Worm (Caenorhabditis elegans) whole organism, L2 larva: ENCODE measurements around the gene cyp-33C5.

Experiments
- C34F6.9 ChIP-seq: fragments of 150-350 bp; optimal IDR thresholded peaks from 2 replicates; lab custom pipeline; 2014; ENCODE audit warnings: missing biosample characterization, missing genetic modification characterization
- F13H6.1 ChIP-seq: sonication (generic microtip); optimal IDR thresholded peaks from 2 replicates; lab custom pipeline; 2016; ENCODE audit warnings: missing genetic modification characterization, missing compliant biosample characterization
- Y55F3AM.14 ChIP-seq: fragments of 200-800 bp; sonication (Bioruptor generic); optimal IDR thresholded peaks from 2 replicates; lab custom pipeline; 2018; ENCODE audit warnings: mild to moderate bottlenecking, missing genetic modification characterization, missing compliant biosample characterization
- ZK546.5 ChIP-seq: sonication (generic microtip); optimal IDR thresholded peaks from 2 replicates; lab custom pipeline; 2017; ENCODE audit warnings: missing biosample characterization, missing genetic modification characterization
- alr-1 ChIP-seq: fragments of 150-350 bp; optimal IDR thresholded peaks from 2 replicates; lab custom pipeline; 2014; ENCODE audit warnings: missing biosample characterization, missing genetic modification characterization
- aly-2 ChIP-seq: fragments of 150-350 bp; optimal IDR thresholded peaks from 2 replicates; lab custom pipeline; 2014; ENCODE audit warnings: missing biosample characterization, missing genetic modification characterization
- ama-1 ChIP-seq: fragments of 150-350 bp; optimal IDR thresholded peaks from 2 replicates; lab custom pipeline; 2018; ENCODE audit warnings: inconsistent platforms
- ceh-16 ChIP-seq: fragments of 150-350 bp; optimal IDR thresholded peaks from 2 replicates; lab custom pipeline; 2014; ENCODE audit warnings: missing biosample characterization, missing genetic modification characterization
- ceh-82 ChIP-seq: fragments of 150-350 bp; optimal IDR thresholded peaks from 2 replicates; lab custom pipeline; 2014; ENCODE audit warnings: missing biosample characterization, missing genetic modification characterization
- crh-2 ChIP-seq: sonication (generic microtip); optimal IDR thresholded peaks from 2 replicates; lab custom pipeline; 2017; ENCODE audit warnings: missing biosample characterization, missing genetic modification characterization
- dmd-4 ChIP-seq: sonication (generic microtip); optimal IDR thresholded peaks from 2 replicates; lab custom pipeline; 2017; ENCODE audit warnings: missing biosample characterization, missing genetic modification characterization
- egl-27 ChIP-seq: sonication (generic microtip); optimal IDR thresholded peaks from 3 replicates; lab custom pipeline; 2017; ENCODE audit warnings: missing biosample characterization, missing genetic modification reagents, missing genetic modification characterization
- elt-1 ChIP-seq: fragments of 150-350 bp; optimal IDR thresholded peaks from 2 replicates; lab custom pipeline; 2014; ENCODE audit warnings: missing biosample characterization, missing genetic modification characterization
- elt-3 ChIP-seq: sonication (generic microtip); optimal IDR thresholded peaks from 2 replicates; lab custom pipeline; 2017; ENCODE audit warnings: missing biosample characterization, missing genetic modification characterization
- fos-1 ChIP-seq: fragments of 150-350 bp; optimal IDR thresholded peaks from 2 replicates; lab custom pipeline; 2014; ENCODE audit warnings: missing biosample characterization, missing genetic modification characterization
- gmeb-1 ChIP-seq: fragments of 150-350 bp; optimal IDR thresholded peaks from 2 replicates; lab custom pipeline; 2014; ENCODE audit warnings: missing biosample characterization, missing genetic modification characterization
- lin-11 ChIP-seq: fragments of 150-350 bp; sonication (generic microtip); optimal IDR thresholded peaks from 2 replicates; lab custom pipeline; 2014; ENCODE audit warnings: missing biosample characterization, missing genetic modification characterization, inconsistent platforms, mixed read lengths
- lin-13 ChIP-seq: fragments of 150-350 bp; optimal IDR thresholded peaks from 2 replicates; lab custom pipeline; 2014; ENCODE audit warnings: missing biosample characterization, missing genetic modification reagents, missing genetic modification characterization
- lin-39 ChIP-seq: fragments of 150-350 bp; optimal IDR thresholded peaks from 2 replicates; lab custom pipeline; 2014; ENCODE audit warnings: missing biosample characterization, missing genetic modification reagents, missing genetic modification characterization
- lsy-2 ChIP-seq, 2 experiments: fragments of 150-350 bp in 1 of 2; sonication (generic microtip) in 1 of 2; optimal IDR thresholded peaks; 2 replicates each; lab custom pipeline; 2014 to 2017; ENCODE audit warnings: missing biosample characterization in 2 of 2, missing genetic modification characterization in 2 of 2
- mab-5 ChIP-seq: fragments of 150-350 bp; optimal IDR thresholded peaks from 2 replicates; lab custom pipeline; 2014; ENCODE audit warnings: missing biosample characterization, missing genetic modification characterization
- mbf-1 ChIP-seq: sonication (generic microtip); optimal IDR thresholded peaks from 2 replicates; lab custom pipeline; 2017; ENCODE audit warnings: missing biosample characterization, missing genetic modification characterization
- mdl-1 ChIP-seq, 2 experiments: fragments of 150-350 bp in 1 of 2; sonication (generic microtip) in 1 of 2; optimal IDR thresholded peaks; 2 replicates each; lab custom pipeline; 2017; ENCODE audit warnings: missing biosample characterization in 2 of 2, missing genetic modification characterization in 2 of 2
- nhr-10 ChIP-seq: sonication (generic microtip); optimal IDR thresholded peaks from 2 replicates; lab custom pipeline; 2017; ENCODE audit warnings: missing biosample characterization, missing genetic modification characterization
- nhr-11 ChIP-seq: fragments of 150-350 bp; optimal IDR thresholded peaks from 2 replicates; lab custom pipeline; 2014; ENCODE audit warnings: missing biosample characterization, missing genetic modification characterization
- nhr-12 ChIP-seq: fragments of 150-350 bp; optimal IDR thresholded peaks from 2 replicates; lab custom pipeline; 2014; ENCODE audit warnings: missing biosample characterization, missing genetic modification characterization
- nhr-129 ChIP-seq: fragments of 150-350 bp; optimal IDR thresholded peaks from 2 replicates; lab custom pipeline; 2014; ENCODE audit warnings: missing biosample characterization, missing genetic modification characterization
- nhr-21 ChIP-seq: fragments of 150-350 bp; optimal IDR thresholded peaks from 2 replicates; lab custom pipeline; 2014; ENCODE audit warnings: missing biosample characterization, missing genetic modification characterization
- nhr-23 ChIP-seq: fragments of 150-350 bp; optimal IDR thresholded peaks from 2 replicates; lab custom pipeline; 2014; ENCODE audit warnings: missing biosample characterization, missing genetic modification reagents, missing genetic modification characterization
- nhr-237 ChIP-seq: fragments of 150-350 bp; optimal IDR thresholded peaks from 2 replicates; lab custom pipeline; 2014; ENCODE audit warnings: missing biosample characterization, missing genetic modification characterization
- nhr-25 ChIP-seq: fragments of 150-350 bp; sonication (generic microtip); optimal IDR thresholded peaks from 3 replicates; lab custom pipeline; 2014; ENCODE audit warnings: missing biosample characterization, missing genetic modification characterization
- nhr-6 ChIP-seq: fragments of 150-350 bp; optimal IDR thresholded peaks from 2 replicates; lab custom pipeline; 2014; ENCODE audit warnings: missing biosample characterization, missing genetic modification characterization
- peb-1 ChIP-seq: fragments of 150-350 bp; optimal IDR thresholded peaks from 2 replicates; lab custom pipeline; 2014; ENCODE audit warnings: missing biosample characterization, missing genetic modification characterization
- sem-4 ChIP-seq: fragments of 150-350 bp; optimal IDR thresholded peaks from 2 replicates; lab custom pipeline; 2014; ENCODE audit warnings: missing biosample characterization, missing genetic modification reagents, missing genetic modification characterization
- skn-1 ChIP-seq: sonication (generic microtip); optimal IDR thresholded peaks from 2 replicates; lab custom pipeline; 2017; ENCODE audit warnings: missing biosample characterization, missing genetic modification characterization
- sma-3 ChIP-seq: sonication (generic microtip); optimal IDR thresholded peaks from 2 replicates; lab custom pipeline; 2016; ENCODE audit warnings: missing genetic modification reagents, missing genetic modification characterization, missing compliant biosample characterization
- sma-9 ChIP-seq, 2 experiments: fragments of 150-350 bp in 1 of 2; sonication (generic microtip) in 1 of 2; optimal IDR thresholded peaks; 2 replicates each; lab custom pipeline; 2014 to 2016; ENCODE audit warnings: missing genetic modification characterization in 2 of 2, mild to moderate bottlenecking in 1 of 2, missing biosample characterization in 1 of 2, missing compliant biosample characterization in 1 of 2, missing genetic modification reagents in 1 of 2, moderate library complexity in 1 of 2
- snpc-4 ChIP-seq: fragments of 150-350 bp; optimal IDR thresholded peaks from 2 replicates; lab custom pipeline; 2014; ENCODE audit warnings: missing biosample characterization, missing genetic modification characterization
- unc-39 ChIP-seq: fragments of 150-350 bp; optimal IDR thresholded peaks from 2 replicates; lab custom pipeline; 2014; ENCODE audit warnings: missing biosample characterization, missing genetic modification characterization
- unc-55 ChIP-seq: fragments of 150-350 bp; sonication (generic microtip); optimal IDR thresholded peaks from 3 replicates; lab custom pipeline; 2014; ENCODE audit warnings: missing biosample characterization, missing genetic modification reagents, missing genetic modification characterization
- unc-62 ChIP-seq: fragments of 150-350 bp; optimal IDR thresholded peaks from 2 replicates; lab custom pipeline; 2014; ENCODE audit warnings: missing biosample characterization, missing genetic modification reagents, missing genetic modification characterization
- zag-1 ChIP-seq: fragments of 150-350 bp; optimal IDR thresholded peaks from 2 replicates; lab custom pipeline; 2014; ENCODE audit warnings: missing biosample characterization, missing genetic modification characterization
- ztf-1 ChIP-seq: fragments of 200-800 bp; sonication (Bioruptor generic); conservative IDR thresholded peaks from 2 replicates; pipeline ENCODE4 v1.3.6; 2022; ENCODE audit warnings: missing genetic modification characterization, missing compliant biosample characterization
- ztf-11 ChIP-seq: sonication (generic microtip); optimal IDR thresholded peaks from 2 replicates; lab custom pipeline; 2017; ENCODE audit warnings: missing biosample characterization, missing genetic modification characterization
- ztf-4 ChIP-seq: fragments of 150-350 bp; optimal IDR thresholded peaks from 2 replicates; lab custom pipeline; 2014; ENCODE audit warnings: missing biosample characterization, missing genetic modification characterization

Gene cyp-33C5

DNA sequence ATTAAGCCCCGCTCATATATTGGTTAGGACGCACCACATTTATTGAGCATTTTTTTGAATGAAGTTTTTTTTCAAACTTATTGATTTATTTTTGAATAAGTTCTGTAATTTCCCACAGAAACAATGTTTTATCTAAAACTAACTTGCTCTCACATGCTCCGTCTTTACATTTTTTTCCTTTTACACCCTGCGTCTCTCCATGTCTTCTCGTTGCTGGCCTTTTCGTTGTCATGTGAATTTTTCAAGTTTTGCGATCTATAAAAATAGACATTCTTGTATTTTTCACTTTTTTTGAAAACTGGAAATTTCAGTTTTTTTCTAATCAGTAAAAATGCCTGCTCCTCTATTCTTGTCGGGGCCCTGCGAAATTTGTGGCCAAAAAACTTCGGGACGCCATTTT lies 13.9 kb upstream of the cyp-33C5 start, which contains the start of gene nhr-134:
Gene nhr-134 (plus strand): TSS at position 312 of the 400 bp plus-strand sequence.
- TF ChIP-seq peb-1 (tag; lab: Kevin White, UChicago) = no peak
- TF ChIP-seq fos-1 (tag; lab: Kevin White, UChicago) = peak; percentile 4
- TF ChIP-seq crh-2 (tag; lab: Kevin White, UChicago) = peak; percentile 38
- TF ChIP-seq C34F6.9 (tag; lab: Kevin White, UChicago) = peak; percentile 34
- TF ChIP-seq sma-9 (GFP tag; optimal IDR thresholded peaks at IDR 0.05; lab: Kevin White, UChicago) = no peak
- TF ChIP-seq sma-9 (tag; optimal IDR thresholded peaks at IDR 0.05; lab: Kevin White, UChicago) = no peak
- TF ChIP-seq nhr-21 (tag; lab: Kevin White, UChicago) = no peak
- TF ChIP-seq ztf-1 (GFP tag; lab: Robert Waterston, UW) = no peak

DNA sequence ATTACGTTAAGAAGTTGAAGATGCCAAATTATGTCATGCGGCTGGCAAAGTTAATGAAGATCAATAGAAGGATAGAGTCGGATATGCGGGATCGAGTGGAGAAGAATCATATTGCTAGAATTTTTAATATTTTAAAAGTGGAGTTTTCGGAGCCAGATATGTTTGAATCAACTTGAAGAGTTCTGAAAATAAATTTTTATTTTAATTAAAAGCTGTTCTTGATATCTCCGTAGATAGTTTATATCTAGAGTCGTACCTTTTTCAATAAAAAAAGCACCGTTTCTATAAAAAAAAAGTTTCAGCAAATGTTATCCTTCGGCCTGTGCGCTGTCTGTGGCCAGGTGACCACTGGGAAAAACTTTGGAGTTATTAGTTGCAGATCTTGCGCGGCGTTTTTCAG lies 11.6 kb upstream of the cyp-33C5 start, which contains the start of gene nhr-96:
Gene nhr-96 (plus strand): TSS at position 301 of the 400 bp plus-strand sequence.
- TF ChIP-seq lin-13 (GFP tag; lab: Kevin White, UChicago) (no peak), ceh-82 (tag; lab: Kevin White, UChicago) (no peak), C34F6.9 (tag; lab: Kevin White, UChicago) (no peak), nhr-11 (tag; lab: Kevin White, UChicago) (no peak), nhr-25 (tag; lab: Kevin White, UChicago) (no peak), skn-1 (tag; lab: Kevin White, UChicago) (no peak), ztf-1 (GFP tag; lab: Robert Waterston, UW) (no peak), mbf-1 (no peak), lsy-2 (tag; optimal IDR thresholded peaks at IDR 0.05; lab: Kevin White, UChicago) (no peak), sma-3 (GFP tag; lab: Kevin White, UChicago) (no peak), nhr-10 (tag; lab: Kevin White, UChicago) (no peak), peb-1 (tag; lab: Kevin White, UChicago) (no peak), snpc-4 (tag; lab: Kevin White, UChicago) (no peak), ZK546.5 (no peak), nhr-21 (tag; lab: Kevin White, UChicago) (no peak), zag-1 (tag; lab: Kevin White, UChicago) (no peak), alr-1 (tag; lab: Kevin White, UChicago) (no peak)

DNA sequence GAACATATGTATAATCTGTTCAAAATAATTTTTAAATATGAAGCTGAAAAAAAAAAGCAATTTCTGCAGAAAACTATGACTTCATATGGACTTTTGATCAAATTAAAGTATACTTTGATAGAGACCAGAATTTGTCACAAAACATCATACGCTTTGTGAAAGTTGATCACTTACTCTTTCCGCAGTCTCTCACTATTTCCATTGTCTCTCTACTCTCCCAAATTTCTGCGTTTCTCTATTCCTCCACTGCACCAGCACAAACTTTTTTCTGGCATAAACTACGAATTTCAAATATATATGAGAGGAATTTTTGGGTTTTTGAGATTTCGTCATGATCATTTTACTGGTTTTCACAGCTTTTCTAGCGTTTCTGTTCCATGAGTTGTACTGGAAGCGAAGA lies 9.0 kb upstream of the cyp-33C5 start, which contains the start of gene cyp-33C4:
Gene cyp-33C4 (plus strand): TSS at position 293 of the 400 bp plus-strand sequence.
- TF ChIP-seq dmd-4 (no peak), ZK546.5 (no peak), ztf-4 (tag; lab: Kevin White, UChicago) (no peak), nhr-129 (tag; lab: Kevin White, UChicago) (peak; percentile 7), nhr-25 (tag; lab: Kevin White, UChicago) (no peak), lin-39 (tag; lab: Kevin White, UChicago) (no peak), ztf-11 (tag; lab: Kevin White, UChicago) (no peak), unc-62 (GFP tag; lab: Kevin White, UChicago) (no peak), nhr-11 (tag; lab: Kevin White, UChicago) (no peak), ceh-82 (tag; lab: Kevin White, UChicago) (no peak), ztf-1 (GFP tag; lab: Robert Waterston, UW) (no peak), elt-1 (tag; lab: Kevin White, UChicago) (no peak), egl-27 (tag; lab: Kevin White, UChicago) (no peak), peb-1 (tag; lab: Kevin White, UChicago) (no peak), zag-1 (tag; lab: Kevin White, UChicago) (no peak), nhr-12 (tag; lab: Kevin White, UChicago) (no peak), ama-1 (lab: Kevin White, UChicago) (no peak), lin-11 (tag; lab: Kevin White, UChicago) (no peak), unc-39 (tag; lab: Kevin White, UChicago) (no peak), sma-9 (GFP tag; optimal IDR thresholded peaks at IDR 0.05; lab: Kevin White, UChicago) (peak; percentile 32), sma-9 (tag; optimal IDR thresholded peaks at IDR 0.05; lab: Kevin White, UChicago) (no peak), unc-55 (GFP tag; lab: Kevin White, UChicago) (peak; percentile 34), nhr-10 (tag; lab: Kevin White, UChicago) (no peak), nhr-23 (tag; lab: Kevin White, UChicago) (no peak), gmeb-1 (tag; lab: Kevin White, UChicago) (peak; percentile 3), ceh-16 (tag; lab: Kevin White, UChicago) (no peak), nhr-21 (tag; lab: Kevin White, UChicago) (no peak), lin-13 (GFP tag; lab: Kevin White, UChicago) (no peak), fos-1 (tag; lab: Kevin White, UChicago) (peak; percentile 31), lsy-2 (tag; optimal IDR thresholded peaks at IDR 0.05; lab: Kevin White, UChicago) (no peak), alr-1 (tag; lab: Kevin White, UChicago) (no peak), elt-3 (tag; lab: Kevin White, UChicago) (no peak), C34F6.9 (tag; lab: Kevin White, UChicago) (peak; percentile 28), mab-5 (tag; lab: Kevin White, UChicago) (no peak), nhr-237 (tag; lab: Kevin White, UChicago) (no peak), sem-4 (tag; lab: Kevin White, UChicago) (no peak), nhr-6 (tag; lab: Kevin White, UChicago) (no peak), F13H6.1 (no peak), aly-2 (no peak), Y55F3AM.14 (GFP tag; lab: Kevin White, UChicago) (no peak), mdl-1 (tag; optimal IDR thresholded peaks at IDR 0.05; lab: Kevin White, UChicago) (no peak), sma-3 (GFP tag; lab: Kevin White, UChicago) (no peak), mbf-1 (no peak)
